Fruit fly (Drosophila melanogaster): Measurements from ENCODE around the gene bbx.

bbx gene

dm6 chrX:21367363-21368072 lies 4.7 kb downstream of the bbx start (continued):
- TF ChIP-seq sd (tag; optimal IDR thresholded peaks at IDR 0.05) (peak; percentile 90), ro (GFP tag; IDR thresholded peaks at IDR 0.05) (peak; percentile 80), sens-2 (GFP tag; IDR thresholded peaks at IDR 0.05) (peak; percentile 84), sc (optimal IDR thresholded peaks at IDR 0.05) (no peak), sc (GFP tag; optimal IDR thresholded peaks at IDR 0.05) (peak; percentile 95), pb (GFP tag; optimal IDR thresholded peaks at IDR 0.05) (peak; percentile 95), CG3847 (GFP tag; IDR thresholded peaks at IDR 0.05) (peak; percentile 97), CG17612 (GFP tag; IDR thresholded peaks at IDR 0.05) (peak; percentile 90), bbx (GFP tag; IDR thresholded peaks at IDR 0.05; ENCODE audit: partially characterized antibody) (peak; percentile 56; the same call in 1 of the 2 replicates), E2f1 (GFP tag; IDR thresholded peaks at IDR 0.05) (peak; percentile 96), CG7987 (GFP tag; optimal IDR thresholded peaks at IDR 0.05) (peak; percentile 92), crol (GFP tag; IDR thresholded peaks at IDR 0.05) (peak; percentile 63), CrebB (tag; optimal IDR thresholded peaks at IDR 0.05) (peak; percentile 97), Mes4 (GFP tag; optimal IDR thresholded peaks at IDR 0.05) (peak; percentile 93), pita (GFP tag; optimal IDR thresholded peaks at IDR 0.05) (no peak), repo (GFP tag; optimal IDR thresholded peaks at IDR 0.05) (peak; percentile 88), BtbVII (GFP tag; optimal IDR thresholded peaks at IDR 0.05) (peak; percentile 99), Lhr (GFP tag; optimal IDR thresholded peaks at IDR 0.05) (peak; percentile 94), yki (optimal IDR thresholded peaks at IDR 0.05) (no peak), CG15073 (GFP tag; optimal IDR thresholded peaks at IDR 0.05) (peak; percentile 85), CG6175 (GFP tag; IDR thresholded peaks at IDR 0.05) (peak; percentile 90), CG1603 (tag; optimal IDR thresholded peaks at IDR 0.05) (peak; percentile 87), CG15601 (tag; optimal IDR thresholded peaks at IDR 0.05) (peak; percentile 96), HmgD (GFP tag; optimal IDR thresholded peaks at IDR 0.05) (peak; percentile 88), CG10147 (GFP tag; optimal IDR thresholded peaks at IDR 0.05) (peak; percentile 96), MTF-1 (GFP tag; optimal IDR thresholded peaks at IDR 0.05; ENCODE audit: borderline replicate concordance) (peak; percentile 92), dpn (GFP tag; optimal IDR thresholded peaks at IDR 0.05) (peak; percentile 97 to 98), lola (GFP tag; optimal IDR thresholded peaks at IDR 0.05) (peak in 1 of 3 experiments; percentile 95), CG13624 (GFP tag; optimal IDR thresholded peaks at IDR 0.05) (peak; percentile 96), NC2β (GFP tag; optimal IDR thresholded peaks at IDR 0.05) (peak; percentile 93), tll (GFP tag; optimal IDR thresholded peaks at IDR 0.05) (peak in 1 of 2 experiments; percentile 47), Ptx1 (GFP tag; IDR thresholded peaks at IDR 0.05) (peak; percentile 97), CG4707 (GFP tag; optimal IDR thresholded peaks at IDR 0.05) (peak; percentile 99), Dll (GFP tag; IDR thresholded peaks at IDR 0.05; ENCODE audit: partially characterized antibody) (0 out of 4 replicates have a peak, but pooled peaks have one; percentile 45), CG10565 (GFP tag; optimal IDR thresholded peaks at IDR 0.05) (peak; percentile 63), CG5245 (GFP tag; optimal IDR thresholded peaks at IDR 0.05) (peak; percentile 94), salm (tag; optimal IDR thresholded peaks at IDR 0.05) (peak; percentile 97), bcd (GFP tag; optimal IDR thresholded peaks at IDR 0.05) (peak; percentile 99), danr (GFP tag; IDR thresholded peaks at IDR 0.05) (peak; percentile 96), CG11504 (tag; optimal IDR thresholded peaks at IDR 0.05) (peak; percentile 98), CG16813 (GFP tag; IDR thresholded peaks at IDR 0.05; ENCODE audit: partially characterized antibody) (no peak), CG9932 (GFP tag; IDR thresholded peaks at IDR 0.05) (peak; percentile 97), CG12236 (GFP tag; optimal IDR thresholded peaks at IDR 0.05) (peak; percentile 92), CG6254 (GFP tag; optimal IDR thresholded peaks at IDR 0.05) (peak; percentile 94), CG31365 (tag; optimal IDR thresholded peaks at IDR 0.05) (peak; percentile 88), CG6813 (GFP tag; optimal IDR thresholded peaks at IDR 0.05) (peak; percentile 98), MBD-R2 (GFP tag; IDR thresholded peaks at IDR 0.05) (peak; percentile 93), CG4328 (GFP tag; optimal IDR thresholded peaks at IDR 0.05) (peak; percentile 99), CG2712 (tag; optimal IDR thresholded peaks at IDR 0.05) (peak; percentile 97)

Data from whole organism, embryonic.